Fruit fly (Drosophila melanogaster) whole organism, embryonic: ENCODE measurements around the gene Naam.
A peak's percentile ranks its signal among the peaks of the same experiment; 100 is the strongest.

Source experiments
- Ada2b ChIP-seq: fragments of 200-800 bp; sonication (Bioruptor generic); IDR thresholded peaks from 2 replicates; pipeline ENCODE4 v1.3.6; 2022; ENCODE audit warnings: missing biosample characterization, missing genetic modification characterization
- B-H2 ChIP-seq: fragments of 200-800 bp; sonication (Bioruptor generic); optimal IDR thresholded peaks from 2 replicates; lab custom pipeline; 2018; ENCODE audit warnings: missing biosample characterization, mild to moderate bottlenecking, missing genetic modification characterization
- Bdp1 ChIP-seq: fragments of 200-800 bp; sonication (Bioruptor generic); optimal IDR thresholded peaks from 3 replicates; lab custom pipeline; 2016; ENCODE audit warnings: missing biosample characterization, missing genetic modification characterization
- CG11504 ChIP-seq: fragments of 200-800 bp; sonication (Bioruptor generic); optimal IDR thresholded peaks from 3 replicates; lab custom pipeline; 2019; ENCODE audit warnings: missing biosample characterization, mild to moderate bottlenecking, missing genetic modification characterization, moderate library complexity
- CG12236 ChIP-seq: fragments of 200-800 bp; sonication (Bioruptor generic); optimal IDR thresholded peaks from 2 replicates; lab custom pipeline; 2016; ENCODE audit warnings: missing biosample characterization, missing genetic modification characterization
- CG12744 ChIP-seq: fragments of 200-800 bp; sonication (Bioruptor generic); optimal IDR thresholded peaks from 2 replicates; lab custom pipeline; 2016; ENCODE audit warnings: missing biosample characterization, missing genetic modification characterization
- CG1529 ChIP-seq: fragments of 200-800 bp; sonication (Bioruptor generic); optimal IDR thresholded peaks from 3 replicates; lab custom pipeline; 2018; ENCODE audit warnings: missing biosample characterization, missing genetic modification characterization
- CG15696 ChIP-seq: fragments of 200-800 bp; sonication (Bioruptor generic); optimal IDR thresholded peaks from 2 replicates; lab custom pipeline; 2019; ENCODE audit warnings: missing biosample characterization, mild to moderate bottlenecking, missing genetic modification characterization, moderate library complexity
- CG16815 ChIP-seq: fragments of 200-800 bp; sonication (Bioruptor generic); optimal IDR thresholded peaks from 3 replicates; lab custom pipeline; 2017; ENCODE audit warnings: missing biosample characterization, mild to moderate bottlenecking, missing genetic modification characterization
- CG17359 ChIP-seq: fragments of 200-800 bp; sonication (Bioruptor generic); optimal IDR thresholded peaks from 3 replicates; lab custom pipeline; 2018; ENCODE audit warnings: missing biosample characterization, mild to moderate bottlenecking, missing genetic modification characterization, moderate library complexity
- CG17829 ChIP-seq: fragments of 200-800 bp; optimal IDR thresholded peaks from 2 replicates; lab custom pipeline; 2019; ENCODE audit warnings: missing biosample characterization, mild to moderate bottlenecking, missing genetic modification characterization, moderate library complexity
- CG18599 ChIP-seq: fragments of 200-800 bp; sonication (Bioruptor generic); optimal IDR thresholded peaks from 3 replicates; lab custom pipeline; 2017; ENCODE audit warnings: missing biosample characterization, missing genetic modification characterization, mild to moderate bottlenecking, moderate library complexity, missing genetic modification reagents
- CG2678 ChIP-seq: fragments of 200-800 bp; sonication (Bioruptor generic); optimal IDR thresholded peaks from 3 replicates; lab custom pipeline; 2019; ENCODE audit warnings: missing biosample characterization, mild to moderate bottlenecking, missing genetic modification characterization, moderate library complexity
- CG2875 ChIP-seq: fragments of 200-800 bp; sonication (Bioruptor generic); optimal IDR thresholded peaks from 2 replicates; lab custom pipeline; 2017; ENCODE audit warnings: missing biosample characterization, mild to moderate bottlenecking, missing genetic modification characterization, missing genetic modification reagents
- CG4328 ChIP-seq: fragments of 200-800 bp; sonication (Bioruptor generic); optimal IDR thresholded peaks from 3 replicates; lab custom pipeline; 2017; ENCODE audit warnings: missing biosample characterization, missing genetic modification reagents, missing genetic modification characterization
- CG43689 ChIP-seq: fragments of 200-800 bp; sonication (Bioruptor generic); IDR thresholded peaks from 2 replicates; pipeline ENCODE4 v1.3.6; 2022; ENCODE audit warnings: missing biosample characterization, missing genetic modification characterization
- CG4730 ChIP-seq: fragments of 200-800 bp; sonication (Bioruptor generic); IDR thresholded peaks from 2 replicates; pipeline ENCODE4 v1.3.6; 2022; ENCODE audit warnings: missing biosample characterization, missing genetic modification characterization
- CG7556 ChIP-seq: fragments of 200-800 bp; sonication (Bioruptor generic); optimal IDR thresholded peaks from 2 replicates; lab custom pipeline; 2017; ENCODE audit warnings: missing biosample characterization, mild to moderate bottlenecking, missing genetic modification characterization
- CG8281 ChIP-seq: fragments of 200-800 bp; sonication (Bioruptor generic); optimal IDR thresholded peaks from 2 replicates; lab custom pipeline; 2018; ENCODE audit warnings: missing biosample characterization, mild to moderate bottlenecking, missing genetic modification characterization, moderate library complexity
- CG8359 ChIP-seq: fragments of 200-800 bp; sonication (Bioruptor generic); optimal IDR thresholded peaks from 2 replicates; lab custom pipeline; 2017; ENCODE audit warnings: missing biosample characterization, mild to moderate bottlenecking, missing genetic modification characterization, borderline replicate concordance
- CG8944 ChIP-seq: fragments of 200-800 bp; sonication (Bioruptor generic); optimal IDR thresholded peaks from 3 replicates; lab custom pipeline; 2016; ENCODE audit warnings: missing biosample characterization, missing genetic modification characterization
- CG9932 ChIP-seq: fragments of 200-800 bp; sonication (Bioruptor generic); IDR thresholded peaks from 2 replicates; pipeline ENCODE4 v1.3.6; 2022; ENCODE audit warnings: missing biosample characterization, missing genetic modification characterization
- Dfd ChIP-seq, 2 experiments: fragments of >200 bp; optimal IDR thresholded peaks; 2 replicates each; lab custom pipeline; 2017; ENCODE audit warnings: missing biosample characterization in 2 of 2, missing genetic modification characterization in 2 of 2
- Dip2 ChIP-seq: fragments of 200-800 bp; sonication (Bioruptor generic); IDR thresholded peaks from 2 replicates; pipeline ENCODE4 v1.3.6; 2022; ENCODE audit warnings: missing biosample characterization, missing genetic modification characterization
- Doc3 ChIP-seq: fragments of 200-800 bp; sonication (Bioruptor generic); IDR thresholded peaks from 3 replicates; pipeline ENCODE4 v1.3.6; 2022; ENCODE audit warnings: missing biosample characterization, missing genetic modification characterization; ENCODE audit not compliant: partially characterized antibody
- Dp ChIP-seq: fragments of 200-800 bp; sonication (Bioruptor generic); optimal IDR thresholded peaks from 2 replicates; lab custom pipeline; 2018; ENCODE audit warnings: missing biosample characterization, mild to moderate bottlenecking, missing genetic modification characterization, moderate library complexity
- Gsc ChIP-seq: fragments of 200-800 bp; sonication (Bioruptor generic); IDR thresholded peaks from 2 replicates; pipeline ENCODE4 v1.3.6; 2022; ENCODE audit warnings: missing biosample characterization, missing genetic modification characterization
- Hmr ChIP-seq: fragments of 200-800 bp; sonication (Bioruptor generic); optimal IDR thresholded peaks from 3 replicates; lab custom pipeline; 2017; ENCODE audit warnings: mild to moderate bottlenecking, missing biosample characterization, missing genetic modification reagents, missing genetic modification characterization
- Hr51 ChIP-seq, 2 experiments: fragments of 200-800 bp; sonication (Bioruptor generic); optimal IDR thresholded peaks; 2 replicates in 1 of 2; 3 replicates in 1 of 2; lab custom pipeline; 2016 to 2018; ENCODE audit warnings: missing biosample characterization in 2 of 2, missing genetic modification characterization in 2 of 2, mild to moderate bottlenecking in 1 of 2, moderate library complexity in 1 of 2
- MTF-1 ChIP-seq: fragments of 200-800 bp; sonication (Bioruptor generic); optimal IDR thresholded peaks from 2 replicates; lab custom pipeline; 2018; ENCODE audit warnings: missing biosample characterization, mild to moderate bottlenecking, missing genetic modification characterization, borderline replicate concordance
- Meics ChIP-seq: fragments of 200-800 bp; sonication (Bioruptor generic); optimal IDR thresholded peaks from 2 replicates; lab custom pipeline; 2017; ENCODE audit warnings: missing biosample characterization, mild to moderate bottlenecking, missing genetic modification characterization
- Rfx ChIP-seq: fragments of 200-800 bp; sonication (Bioruptor generic); IDR thresholded peaks from 2 replicates; pipeline ENCODE4 v1.3.6; 2022; ENCODE audit warnings: missing biosample characterization, missing genetic modification characterization
- Sox102F ChIP-seq: fragments of 200-800 bp; sonication (Bioruptor generic); optimal IDR thresholded peaks from 2 replicates; lab custom pipeline; 2018; ENCODE audit warnings: missing biosample characterization, mild to moderate bottlenecking, missing genetic modification characterization, moderate library complexity
- Spps ChIP-seq: fragments of 200-800 bp; sonication (Bioruptor generic); optimal IDR thresholded peaks from 2 replicates; lab custom pipeline; 2018; ENCODE audit warnings: missing biosample characterization, mild to moderate bottlenecking, missing genetic modification characterization
- Ssrp ChIP-seq: fragments of 200-800 bp; sonication (Bioruptor generic); optimal IDR thresholded peaks from 2 replicates; lab custom pipeline; 2018; ENCODE audit warnings: missing biosample characterization, mild to moderate bottlenecking, missing genetic modification characterization, moderate library complexity
- Xbp1 ChIP-seq: fragments of 200-800 bp; sonication (Bioruptor generic); optimal IDR thresholded peaks from 3 replicates; lab custom pipeline; 2016; ENCODE audit warnings: missing biosample characterization, mild to moderate bottlenecking, missing genetic modification characterization
- Xrp1 ChIP-seq: fragments of 200-800 bp; sonication (Bioruptor generic); IDR thresholded peaks from 2 replicates; pipeline ENCODE4 v1.3.6; 2022; ENCODE audit warnings: missing biosample characterization, missing genetic modification characterization
- cato ChIP-seq: fragments of 200-800 bp; sonication (Bioruptor generic); optimal IDR thresholded peaks from 2 replicates; lab custom pipeline; 2016; ENCODE audit warnings: missing biosample characterization, missing genetic modification characterization, borderline replicate concordance
- dmrt99B ChIP-seq: fragments of 200-800 bp; sonication (Bioruptor generic); optimal IDR thresholded peaks from 2 replicates; lab custom pipeline; 2018; ENCODE audit warnings: missing biosample characterization, mild to moderate bottlenecking, missing genetic modification characterization, moderate library complexity
- gem ChIP-seq: fragments of 200-800 bp; sonication (Bioruptor generic); optimal IDR thresholded peaks from 2 replicates; lab custom pipeline; 2019; ENCODE audit warnings: missing biosample characterization, mild to moderate bottlenecking, missing genetic modification characterization, moderate library complexity
- lilli ChIP-seq: fragments of 200-800 bp; sonication (Bioruptor generic); optimal IDR thresholded peaks from 3 replicates; lab custom pipeline; 2016; ENCODE audit warnings: missing biosample characterization, missing genetic modification characterization
- nmo ChIP-seq: fragments of 200-800 bp; sonication (Bioruptor generic); optimal IDR thresholded peaks from 2 replicates; lab custom pipeline; 2018; ENCODE audit warnings: missing biosample characterization, mild to moderate bottlenecking, missing genetic modification characterization, moderate library complexity
- pum ChIP-seq: fragments of 200-800 bp; sonication (Bioruptor generic); optimal IDR thresholded peaks from 2 replicates; lab custom pipeline; 2016; ENCODE audit warnings: missing biosample characterization, missing genetic modification characterization
- rib ChIP-seq: fragments of 200-800 bp; sonication (Bioruptor generic); IDR thresholded peaks from 2 replicates; pipeline ENCODE4 v1.3.6; 2022; ENCODE audit warnings: missing biosample characterization, missing genetic modification characterization
- row ChIP-seq: fragments of 200-800 bp; sonication (Bioruptor generic); IDR thresholded peaks from 3 replicates; pipeline ENCODE4 v1.3.6; 2022; ENCODE audit warnings: missing biosample characterization, missing genetic modification characterization
- sens ChIP-seq: fragments of 200-800 bp; sonication (Bioruptor generic); peaks from one replicate; lab custom pipeline; 2016; ENCODE audit warnings: missing biosample characterization, missing genetic modification characterization
- slp2 ChIP-seq: fragments of 200-800 bp; sonication (Bioruptor generic); optimal IDR thresholded peaks from 2 replicates; lab custom pipeline; 2016; ENCODE audit warnings: missing biosample characterization, missing genetic modification characterization
- sob ChIP-seq: fragments of 200-800 bp; sonication (Bioruptor generic); IDR thresholded peaks from 2 replicates; pipeline ENCODE4 v1.3.6; 2022; ENCODE audit warnings: missing biosample characterization, missing genetic modification characterization
- stc ChIP-seq: fragments of 200-800 bp; sonication (Bioruptor generic); IDR thresholded peaks from 2 replicates; pipeline ENCODE4 v1.3.6; 2022; ENCODE audit warnings: missing biosample characterization, missing genetic modification characterization
- tio ChIP-seq: fragments of 200-800 bp; sonication (Bioruptor generic); optimal IDR thresholded peaks from 2 replicates; lab custom pipeline; 2017; ENCODE audit warnings: missing biosample characterization, missing genetic modification characterization, inconsistent platforms
- wor ChIP-seq: fragments of 200-800 bp; sonication (Bioruptor generic); IDR thresholded peaks from 2 replicates; pipeline ENCODE4 v1.3.6; 2022; ENCODE audit warnings: missing biosample characterization, missing genetic modification characterization

The Naam gene

dm6 chr3R:19672905-19673304, 1.7 kb downstream of the Naam start (continued):
- peak; percentile 15 for TF ChIP-seq CG7556 (GFP tag; lab: Kevin White, UChicago)
- TF ChIP-seq CG43689 (GFP tag; lab: Robert Waterston, UW), result no peak
- TF ChIP-seq cato (GFP tag; lab: Kevin White, UChicago), result no peak
- peak; percentile 37 for TF ChIP-seq CG11504 (tag; lab: Kevin White, UChicago)
- peak; percentile 49 for TF ChIP-seq CG2678 (tag; lab: Kevin White, UChicago)
- no peak for TF ChIP-seq CG15696 (tag; lab: Kevin White, UChicago)
- TF ChIP-seq lilli (GFP tag; lab: Kevin White, UChicago), result peak; percentile 18
- no peak for TF ChIP-seq stc (GFP tag; lab: Robert Waterston, UW)
- no peak for TF ChIP-seq tio
- TF ChIP-seq CG16815, result no peak
- TF ChIP-seq Xbp1 (GFP tag; lab: Kevin White, UChicago), result no peak
- TF ChIP-seq nmo, result no peak
- no peak for TF ChIP-seq CG4328 (GFP tag; lab: Kevin White, UChicago)
- no peak for TF ChIP-seq MTF-1 (GFP tag; lab: Kevin White, UChicago)
- TF ChIP-seq Sox102F (GFP tag; lab: Kevin White, UChicago), result peak; percentile 8
- TF ChIP-seq sens (GFP tag; lab: Kevin White, UChicago), result peak; percentile 84
- TF ChIP-seq Ssrp, result no peak
- TF ChIP-seq CG8281 (tag; lab: Kevin White, UChicago), result no peak
- TF ChIP-seq CG12236 (GFP tag; lab: Kevin White, UChicago), result no peak
- TF ChIP-seq gem (tag; lab: Kevin White, UChicago), result peak; percentile 40
- no peak for TF ChIP-seq CG8359
- TF ChIP-seq CG12744 (GFP tag; lab: Kevin White, UChicago), result no peak
- TF ChIP-seq Rfx (GFP tag; lab: Robert Waterston, UW), result 0 out of 2 replicates have a peak, but pooled peaks have one; percentile 5
- peak; percentile 31 for TF ChIP-seq Meics (GFP tag; lab: Kevin White, UChicago)
- TF ChIP-seq CG2875 (GFP tag; lab: Kevin White, UChicago), result no peak
- peak; percentile 34; the same call in 1 of the 2 replicates for TF ChIP-seq Xrp1 (GFP tag; lab: Robert Waterston, UW)
- TF ChIP-seq sob (GFP tag; lab: Robert Waterston, UW), result 0 out of 2 replicates have a peak, but pooled peaks have one; percentile 32
- TF ChIP-seq B-H2 (GFP tag; lab: Kevin White, UChicago), result no peak
- TF ChIP-seq Spps (tag; lab: Kevin White, UChicago), result no peak
- peak; percentile 48; the same call in 2 of the 3 replicates for TF ChIP-seq row
- no peak for TF ChIP-seq Dp (GFP tag; lab: Kevin White, UChicago)
- peak; percentile 2 for TF ChIP-seq dmrt99B (tag; lab: Kevin White, UChicago)
- no peak for TF ChIP-seq CG1529 (GFP tag; lab: Kevin White, UChicago)
- peak; percentile 10 for TF ChIP-seq CG17359 (tag; lab: Kevin White, UChicago)
- TF ChIP-seq pum, result no peak
- 0 out of 2 replicates have a peak, but pooled peaks have one; percentile 4 for TF ChIP-seq Ada2b (GFP tag; lab: Robert Waterston, UW)
- peak in 1 of 2 experiments; percentile 31 for TF ChIP-seq Hr51 (GFP tag; optimal IDR thresholded peaks at IDR 0.05; lab: Kevin White, UChicago)
- TF ChIP-seq CG18599 (GFP tag; lab: Kevin White, UChicago), result peak; percentile 59
- no peak for TF ChIP-seq Doc3 (GFP tag; lab: Robert Waterston, UW)
- TF ChIP-seq Hmr, result no peak
- TF ChIP-seq CG9932 (GFP tag; lab: Robert Waterston, UW), result peak; percentile 20; the same call in 1 of the 2 replicates
- no peak for TF ChIP-seq Bdp1 (GFP tag; lab: Kevin White, UChicago)
- no peak for TF ChIP-seq Dfd (GFP tag; optimal IDR thresholded peaks at IDR 0.05; lab: Kevin White, UChicago)
- TF ChIP-seq Dip2 (GFP tag; lab: Robert Waterston, UW), result no peak
- no peak for TF ChIP-seq CG8944 (GFP tag; lab: Kevin White, UChicago)
- no peak for TF ChIP-seq wor (GFP tag; lab: Robert Waterston, UW)
- no peak for TF ChIP-seq slp2 (GFP tag; lab: Kevin White, UChicago)
- no peak for TF ChIP-seq rib
- TF ChIP-seq CG4730, result no peak
- TF ChIP-seq CG17829 (tag; lab: Kevin White, UChicago), result no peak
- no peak for TF ChIP-seq Gsc (GFP tag; lab: Robert Waterston, UW)
